Worm (Caenorhabditis elegans) whole organism, early embryonic: ENCODE results near the gene EGAP9.3.

ENCODE experiments used
- B0310.2 ChIP-seq: sonication (generic microtip); optimal IDR thresholded peaks from 2 replicates; lab custom pipeline; 2016; ENCODE audit warnings: mild to moderate bottlenecking, missing genetic modification characterization, missing compliant biosample characterization
- F13C5.2 ChIP-seq: sonication (generic microtip); optimal IDR thresholded peaks from 2 replicates; lab custom pipeline; 2017; ENCODE audit warnings: mild to moderate bottlenecking, missing genetic modification characterization, inconsistent platforms, missing compliant biosample characterization
- aly-1 ChIP-seq: sonication (generic microtip); optimal IDR thresholded peaks from 2 replicates; lab custom pipeline; 2016; ENCODE audit warnings: missing genetic modification characterization, missing compliant biosample characterization
- ama-1 ChIP-seq: fragments of 150-350 bp; optimal IDR thresholded peaks from 2 replicates; lab custom pipeline; 2014
- ceh-13 ChIP-seq: fragments of 200-800 bp; sonication (Bioruptor generic); optimal IDR thresholded peaks from 2 replicates; lab custom pipeline; 2018; ENCODE audit warnings: mild to moderate bottlenecking, missing genetic modification characterization, missing compliant biosample characterization
- ceh-36 ChIP-seq: sonication (generic microtip); optimal IDR thresholded peaks from 2 replicates; lab custom pipeline; 2016; ENCODE audit warnings: missing genetic modification characterization, inconsistent platforms, missing compliant biosample characterization
- ets-7 ChIP-seq: sonication (generic microtip); optimal IDR thresholded peaks from 2 replicates; lab custom pipeline; 2016; ENCODE audit warnings: missing genotype, missing genetic modification characterization, missing compliant biosample characterization
- flt-1 ChIP-seq: fragments of 200-800 bp; sonication (Bioruptor generic); IDR thresholded peaks from 2 replicates; pipeline ENCODE4 v1.3.6; 2022; ENCODE audit warnings: missing genetic modification characterization, missing compliant biosample characterization
- hmbx-1 ChIP-seq: sonication (generic microtip); optimal IDR thresholded peaks from 2 replicates; lab custom pipeline; 2016; ENCODE audit warnings: mild to moderate bottlenecking, missing genetic modification characterization, missing compliant biosample characterization
- hmg-4 ChIP-seq: fragments of 200-800 bp; sonication (Bioruptor generic); optimal IDR thresholded peaks from 2 replicates; lab custom pipeline; 2018; ENCODE audit warnings: mild to moderate bottlenecking, missing genetic modification characterization, missing compliant biosample characterization
- hnd-1 ChIP-seq: sonication (generic microtip); optimal IDR thresholded peaks from 2 replicates; lab custom pipeline; 2016; ENCODE audit warnings: missing genetic modification characterization, missing compliant biosample characterization
- pes-1 ChIP-seq: fragments of 200-800 bp; sonication (Bioruptor generic); IDR thresholded peaks from 2 replicates; pipeline ENCODE4 v1.3.6; 2022; ENCODE audit warnings: missing genetic modification reagents, missing genetic modification characterization, missing compliant biosample characterization
- scrt-1 ChIP-seq: fragments of 200-800 bp; sonication (Bioruptor generic); IDR thresholded peaks from 2 replicates; pipeline ENCODE4 v1.3.6; 2022; ENCODE audit warnings: missing genetic modification characterization, missing compliant biosample characterization
- sea-1 ChIP-seq: fragments of 200-800 bp; sonication (Bioruptor generic); conservative IDR thresholded peaks from 2 replicates; pipeline ENCODE4 v1.3.6; 2022; ENCODE audit warnings: missing genetic modification characterization, missing compliant biosample characterization
- tbx-11 ChIP-seq: fragments of 200-800 bp; sonication (Bioruptor generic); IDR thresholded peaks from 2 replicates; pipeline ENCODE4 v1.3.6; 2022; ENCODE audit warnings: missing genetic modification characterization, missing compliant biosample characterization
- tbx-37 ChIP-seq: fragments of 200-800 bp; sonication (Bioruptor generic); conservative IDR thresholded peaks from 2 replicates; pipeline ENCODE4 v1.3.6; 2022; ENCODE audit warnings: missing genetic modification reagents, missing genetic modification characterization, missing compliant biosample characterization
- tra-4 ChIP-seq: sonication (generic microtip); optimal IDR thresholded peaks from 2 replicates; lab custom pipeline; 2017; ENCODE audit warnings: missing genetic modification characterization, missing compliant biosample characterization

The EGAP9.3 gene

ce11 chrV:6579992-6580391, at the start of gene EGAP9.3:
Gene EGAP9.3, minus strand, starts transcription at chrV:6580122.
- TF ChIP-seq pes-1 (GFP tag; lab: Robert Waterston, UW) (no peak), aly-1 (tag; lab: Kevin White, UChicago) (no peak), ceh-36 (no peak), hmbx-1 (tag; lab: Kevin White, UChicago) (no peak), ama-1 (lab: Kevin White, UChicago) (no peak), hnd-1 (tag; lab: Kevin White, UChicago) (no peak), tra-4 (no peak), flt-1 (GFP tag; lab: Robert Waterston, UW) (no peak), tbx-37 (no peak), ets-7 (no peak)

- no peak for TF ChIP-seq ceh-36
- TF ChIP-seq flt-1 (GFP tag; lab: Robert Waterston, UW) = no peak
- TF ChIP-seq ama-1 (lab: Kevin White, UChicago) = no peak
- no peak for TF ChIP-seq F13C5.2
- no peak for TF ChIP-seq hnd-1 (tag; lab: Kevin White, UChicago)
- TF ChIP-seq hmg-4 = no peak
- no peak for TF ChIP-seq aly-1 (tag; lab: Kevin White, UChicago)
- no peak for TF ChIP-seq ets-7
- no peak for TF ChIP-seq tra-4
- TF ChIP-seq tbx-37 = no peak
- TF ChIP-seq pes-1 (GFP tag; lab: Robert Waterston, UW) = no peak
- TF ChIP-seq tbx-11 (GFP tag; lab: Robert Waterston, UW) = no peak
- TF ChIP-seq B0310.2 = no peak
- TF ChIP-seq hmbx-1 (tag; lab: Kevin White, UChicago) = no peak
- no peak for TF ChIP-seq ceh-13 (GFP tag; lab: Kevin White, UChicago)
- TF ChIP-seq scrt-1 = no peak
These were observed 46.3 kb upstream of the EGAP9.3 start, which contains the start of gene ppt-1 for ce11 chrV:6626244-6626643. Gene ppt-1, minus strand, starts transcription at chrV:6626344.

DNA sequence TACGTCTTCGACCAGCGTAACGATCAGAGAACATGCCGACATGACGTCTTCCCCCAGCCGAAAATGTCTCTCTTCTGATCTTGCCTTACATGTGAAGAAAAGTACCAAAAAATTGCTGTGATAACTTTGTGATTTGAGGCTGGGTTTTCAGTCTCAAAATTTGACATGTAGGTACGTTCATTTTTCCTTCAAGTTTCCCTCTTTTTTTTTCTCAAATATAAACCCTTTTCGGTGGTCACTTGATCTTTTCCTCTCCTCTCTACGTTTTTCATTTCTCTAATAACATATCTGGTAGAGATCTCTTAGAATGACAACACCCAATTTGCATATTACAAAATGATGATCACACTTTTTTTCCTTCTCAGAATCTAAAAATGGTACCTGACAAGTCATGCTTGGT, 42.0 kb upstream of the EGAP9.3 start, which contains the start of gene nhr-37:
TSS of gene nhr-37 (plus strand) at position 301 of the 400 bp plus-strand sequence.
- TF ChIP-seq tbx-37 = no peak
- no peak for TF ChIP-seq B0310.2
- TF ChIP-seq tbx-11 (GFP tag; lab: Robert Waterston, UW) = no peak

- TF ChIP-seq flt-1 (GFP tag; lab: Robert Waterston, UW) = no peak
- TF ChIP-seq B0310.2 = no peak
- no peak for TF ChIP-seq hmg-4
- no peak for TF ChIP-seq pes-1 (GFP tag; lab: Robert Waterston, UW)
- no peak for TF ChIP-seq tbx-37
- no peak for TF ChIP-seq tbx-11 (GFP tag; lab: Robert Waterston, UW)
- no peak for TF ChIP-seq scrt-1
- no peak for TF ChIP-seq ama-1 (lab: Kevin White, UChicago)
- TF ChIP-seq sea-1 = no peak
- no peak for TF ChIP-seq hmbx-1 (tag; lab: Kevin White, UChicago)
- no peak for TF ChIP-seq tra-4
- no peak for TF ChIP-seq hnd-1 (tag; lab: Kevin White, UChicago)
- no peak for TF ChIP-seq ceh-36
- TF ChIP-seq aly-1 (tag; lab: Kevin White, UChicago) = no peak
- TF ChIP-seq ceh-13 (GFP tag; lab: Kevin White, UChicago) = no peak
- TF ChIP-seq F13C5.2 = no peak
- no peak for TF ChIP-seq ets-7
These were observed 40.9 kb upstream of the EGAP9.3 start for ce11 chrV:6620809-6621208.

DNA sequence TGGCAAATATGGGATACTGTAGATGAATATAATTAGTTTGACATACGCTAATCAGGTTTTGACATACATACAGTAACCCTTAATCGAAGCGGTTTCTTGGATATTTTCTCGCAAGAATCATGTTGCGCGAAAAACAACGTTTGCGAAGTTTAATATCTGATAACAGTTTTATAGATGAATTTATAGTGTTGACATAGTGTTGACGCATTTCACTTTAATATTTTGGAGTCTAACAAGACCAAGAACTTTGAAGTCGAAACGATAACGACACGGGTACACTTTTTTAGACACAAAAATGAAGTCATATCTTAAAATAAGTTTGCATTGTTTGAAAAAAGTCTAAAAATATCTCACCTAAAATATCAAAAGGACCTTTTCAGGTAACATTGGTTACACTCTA, 36.4 kb upstream of the EGAP9.3 start:
- TF ChIP-seq ama-1 (lab: Kevin White, UChicago) = no peak
- TF ChIP-seq F13C5.2 = no peak
- no peak for TF ChIP-seq flt-1 (GFP tag; lab: Robert Waterston, UW)
- TF ChIP-seq B0310.2 = no peak
- no peak for TF ChIP-seq pes-1 (GFP tag; lab: Robert Waterston, UW)
- TF ChIP-seq hmbx-1 (tag; lab: Kevin White, UChicago) = no peak
- TF ChIP-seq sea-1 = no peak
- no peak for TF ChIP-seq tbx-11 (GFP tag; lab: Robert Waterston, UW)
- TF ChIP-seq tra-4 = no peak
- no peak for TF ChIP-seq hnd-1 (tag; lab: Kevin White, UChicago)
- no peak for TF ChIP-seq scrt-1
- no peak for TF ChIP-seq tbx-37
- no peak for TF ChIP-seq aly-1 (tag; lab: Kevin White, UChicago)
- TF ChIP-seq ceh-36 = no peak
- TF ChIP-seq ets-7 = no peak

ce11 chrV:6614968-6615367, 35.0 kb upstream of the EGAP9.3 start:
- TF ChIP-seq tbx-11 (GFP tag; lab: Robert Waterston, UW) = no peak

ce11 chrV:6614152-6614734, 34.3 kb upstream of the EGAP9.3 start, which contains the start of gene cpr-4:
Gene cpr-4, plus strand, starts transcription at chrV:6614674.
- no peak for TF ChIP-seq ama-1 (lab: Kevin White, UChicago)

DNA sequence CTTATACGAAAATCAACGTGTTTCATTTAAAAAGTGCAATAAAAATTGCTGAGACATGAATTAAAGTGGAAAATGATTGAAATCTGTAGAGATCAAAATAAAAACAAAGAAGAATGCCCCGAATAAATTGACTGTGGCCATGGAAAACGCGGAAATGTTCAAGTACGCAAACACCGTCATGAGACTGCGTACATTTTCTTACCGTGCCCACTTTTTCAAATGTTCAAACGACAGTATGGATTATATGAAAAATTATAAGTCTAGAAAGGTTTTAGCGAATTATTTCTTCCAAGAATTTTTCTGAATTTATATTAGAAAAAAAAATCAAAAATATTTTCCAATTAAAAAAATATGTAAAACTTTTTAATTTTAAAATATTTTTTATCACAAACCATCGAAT, 31.6 kb upstream of the EGAP9.3 start:
- TF ChIP-seq hmg-4 (no peak), F13C5.2 (no peak), B0310.2 (no peak), tbx-37 (no peak), ceh-36 (no peak), tra-4 (no peak), flt-1 (GFP tag; lab: Robert Waterston, UW) (no peak), tbx-11 (GFP tag; lab: Robert Waterston, UW) (no peak), scrt-1 (no peak), aly-1 (tag; lab: Kevin White, UChicago) (no peak), ceh-13 (GFP tag; lab: Kevin White, UChicago) (no peak), hnd-1 (tag; lab: Kevin White, UChicago) (no peak), hmbx-1 (tag; lab: Kevin White, UChicago) (no peak), sea-1 (no peak), ama-1 (lab: Kevin White, UChicago) (no peak), ets-7 (no peak), pes-1 (GFP tag; lab: Robert Waterston, UW) (no peak)
